Worm (Caenorhabditis elegans) whole organism, midembryonic: ENCODE data around the gene Y39H10B.3.

Source experiments
- T22C8.4 ChIP-seq: fragments of 200-800 bp; sonication (Bioruptor generic); IDR thresholded peaks from 2 replicates; pipeline ENCODE4 v1.3.6; 2022; ENCODE audit warnings: missing genetic modification characterization, missing compliant biosample characterization
- cog-1 ChIP-seq: sonication (generic microtip); optimal IDR thresholded peaks from 2 replicates; lab custom pipeline; 2016; ENCODE audit warnings: missing genetic modification characterization, missing compliant biosample characterization
- flt-1 ChIP-seq: fragments of 200-800 bp; sonication (Bioruptor generic); IDR thresholded peaks from 2 replicates; pipeline ENCODE4 v1.3.6; 2022; ENCODE audit warnings: missing genetic modification characterization, missing compliant biosample characterization
- klf-2 ChIP-seq: fragments of 200-800 bp; sonication (Bioruptor generic); conservative IDR thresholded peaks from 2 replicates; pipeline ENCODE4 v1.3.6; 2022; ENCODE audit warnings: missing genetic modification reagents, missing genetic modification characterization, missing compliant biosample characterization
- med-1 ChIP-seq: sonication (generic microtip); optimal IDR thresholded peaks from 2 replicates; lab custom pipeline; 2017; ENCODE audit warnings: missing genetic modification characterization, mild to moderate bottlenecking, missing compliant biosample characterization, antibody characterized with exemption, missing genetic modification reagents; ENCODE audit not compliant: insufficient read depth
- ref-1 ChIP-seq: fragments of 200-800 bp; sonication (Bioruptor generic); conservative IDR thresholded peaks from 2 replicates; pipeline ENCODE4 v1.3.6; 2022; ENCODE audit warnings: missing genetic modification reagents, missing genetic modification characterization, missing compliant biosample characterization
- tab-1 ChIP-seq: fragments of 200-800 bp; sonication (Bioruptor generic); IDR thresholded peaks from 2 replicates; pipeline ENCODE4 v1.3.6; 2022; ENCODE audit warnings: missing genetic modification characterization, missing compliant biosample characterization
- ztf-23 ChIP-seq: fragments of 200-800 bp; sonication (Bioruptor generic); IDR thresholded peaks from 2 replicates; pipeline ENCODE4 v1.3.6; 2022; ENCODE audit warnings: missing genetic modification reagents, missing genetic modification characterization, missing compliant biosample characterization
- ztf-29 ChIP-seq: fragments of 200-800 bp; sonication (Bioruptor generic); IDR thresholded peaks from 2 replicates; pipeline ENCODE4 v1.3.6; 2022; ENCODE audit warnings: missing genetic modification reagents, missing genetic modification characterization, missing compliant biosample characterization

The Y39H10B.3 gene

DNA sequence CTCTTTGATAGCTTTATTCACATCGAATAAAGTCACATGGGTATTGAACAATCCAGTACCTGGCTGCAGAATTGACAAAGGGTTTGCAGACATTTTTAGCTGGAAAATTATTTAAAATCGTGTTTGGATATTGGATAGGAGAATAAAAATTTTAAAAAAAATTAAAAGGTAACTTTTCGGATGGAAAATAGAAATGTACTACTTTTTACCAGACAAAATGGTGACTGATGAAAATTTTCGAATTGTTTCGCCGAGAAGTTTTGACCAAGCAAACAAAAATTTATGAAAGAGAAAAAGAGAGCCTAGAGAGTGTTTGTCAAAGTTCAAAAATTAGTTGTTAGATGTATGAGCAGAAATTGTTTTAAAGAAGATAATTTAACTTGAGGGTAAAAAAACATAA lies 22.7 kb upstream of the Y39H10B.3 start, which contains the start of gene F59B1.10:
Gene F59B1.10, minus strand, starts transcription at position 101 of the 400 bp plus-strand sequence.
- TF ChIP-seq tab-1 (GFP tag; lab: Robert Waterston, UW) (no peak), cog-1 (tag; lab: Kevin White, UChicago) (no peak), ref-1 (GFP tag; lab: Robert Waterston, UW) (no peak), med-1 (GFP tag; lab: Kevin White, UChicago) (no peak), T22C8.4 (GFP tag; lab: Robert Waterston, UW) (no peak), ztf-29 (no peak), flt-1 (no peak), ztf-23 (GFP tag; lab: Robert Waterston, UW) (no peak), klf-2 (GFP tag; lab: Robert Waterston, UW) (no peak)

DNA sequence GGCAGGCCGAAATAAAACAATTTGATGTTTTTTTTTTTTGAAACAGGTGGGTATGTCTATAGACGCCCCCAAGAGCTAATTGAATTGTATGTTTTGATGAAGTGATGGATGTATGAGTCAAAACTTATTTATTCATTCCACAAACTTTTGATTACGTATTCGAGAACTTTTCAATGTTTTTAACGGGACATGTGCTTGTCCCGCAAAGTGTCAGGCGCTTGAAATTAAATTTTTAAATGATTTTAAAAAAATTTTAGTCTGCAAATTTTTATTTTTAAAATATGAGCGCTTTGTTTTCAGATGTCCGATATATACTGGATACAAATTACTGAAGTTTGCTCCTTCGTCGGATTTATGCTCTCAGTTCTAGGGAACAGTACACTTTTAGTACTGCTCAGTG lies 21.1 kb upstream of the Y39H10B.3 start, which contains the start of gene str-114:
Gene str-114, plus strand, starts transcription at position 301 of the 400 bp plus-strand sequence.
- no peak for TF ChIP-seq cog-1 (tag; lab: Kevin White, UChicago)
- no peak for TF ChIP-seq klf-2 (GFP tag; lab: Robert Waterston, UW)
- no peak for TF ChIP-seq flt-1
- no peak for TF ChIP-seq ztf-29
- TF ChIP-seq med-1 (GFP tag; lab: Kevin White, UChicago), result no peak
- no peak for TF ChIP-seq ref-1 (GFP tag; lab: Robert Waterston, UW)
- no peak for TF ChIP-seq tab-1 (GFP tag; lab: Robert Waterston, UW)
- TF ChIP-seq ztf-23 (GFP tag; lab: Robert Waterston, UW), result no peak
- no peak for TF ChIP-seq T22C8.4 (GFP tag; lab: Robert Waterston, UW)

DNA sequence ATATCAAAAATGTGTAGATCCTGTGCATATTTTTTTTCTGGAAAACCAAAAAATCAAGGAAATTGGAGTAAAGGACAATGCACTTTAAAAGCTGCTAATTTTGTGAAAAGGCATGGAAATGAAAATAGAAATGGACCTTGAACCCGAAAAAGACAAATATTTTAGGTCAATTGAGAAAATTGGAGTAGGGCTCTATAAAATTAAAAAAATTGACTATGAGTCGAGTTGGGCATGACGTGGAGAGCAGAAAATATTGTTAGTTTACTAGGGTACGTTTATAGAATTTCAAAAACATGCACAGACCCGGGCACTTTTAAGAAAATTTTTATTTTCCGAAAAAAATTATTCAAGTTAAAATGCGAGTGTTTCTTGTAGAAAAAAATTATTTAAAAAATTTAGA lies 11.1 kb upstream of the Y39H10B.3 start, which contains the start of gene acr-23:
Gene acr-23, minus strand, starts transcription at position 101 of the 400 bp plus-strand sequence.
- no peak for TF ChIP-seq ztf-29
- TF ChIP-seq cog-1 (tag; lab: Kevin White, UChicago), result no peak

DNA sequence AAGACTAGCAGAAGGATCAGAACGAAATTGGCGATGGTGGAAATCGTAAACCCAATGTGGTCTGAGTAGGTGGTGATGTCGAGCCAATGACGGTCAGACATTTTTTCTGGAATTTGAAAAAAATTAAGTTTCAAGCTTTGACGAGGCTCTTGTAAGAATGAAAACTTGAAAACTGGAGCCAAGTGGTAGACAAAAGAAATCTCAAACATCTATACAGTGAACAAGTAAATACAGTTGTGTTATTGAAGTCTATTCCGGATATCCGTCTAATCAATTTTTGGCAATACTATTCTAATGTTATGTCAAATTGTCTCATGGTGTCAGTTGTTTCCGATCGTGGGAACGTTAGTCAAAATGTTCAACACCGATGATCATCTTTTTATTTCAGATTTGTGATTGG lies 3.7 kb upstream of the Y39H10B.3 start, which contains the start of gene str-113:
Gene str-113, minus strand, starts transcription at position 101 of the 400 bp plus-strand sequence.
- TF ChIP-seq cog-1 (tag; lab: Kevin White, UChicago) (no peak), T22C8.4 (GFP tag; lab: Robert Waterston, UW) (no peak), med-1 (GFP tag; lab: Kevin White, UChicago) (no peak), klf-2 (GFP tag; lab: Robert Waterston, UW) (no peak), ref-1 (GFP tag; lab: Robert Waterston, UW) (no peak), ztf-29 (no peak), tab-1 (GFP tag; lab: Robert Waterston, UW) (no peak), ztf-23 (GFP tag; lab: Robert Waterston, UW) (no peak), flt-1 (no peak)

DNA sequence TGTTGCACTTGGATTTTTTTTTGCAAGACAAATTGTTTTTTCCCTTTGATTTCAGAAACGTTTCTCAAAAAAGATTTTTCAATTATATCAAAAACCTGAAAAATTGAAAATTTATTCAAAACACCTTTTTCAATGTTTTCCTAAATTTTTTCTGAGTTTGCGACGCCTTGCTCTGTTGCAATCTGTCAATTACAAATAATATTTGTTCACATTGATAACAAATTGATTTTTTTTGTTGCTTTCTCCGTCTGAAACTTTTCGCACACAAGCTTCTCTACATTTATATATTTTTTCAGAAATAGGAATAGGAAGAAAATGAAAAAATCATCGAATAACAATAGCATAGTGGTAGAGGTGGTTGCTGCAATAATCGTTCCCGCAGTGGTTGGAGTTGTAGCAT lies 2.1 kb upstream of the Y39H10B.3 start, which contains the start of gene Y39H10B.2:
Gene Y39H10B.2, plus strand, starts transcription at position 301 of the 400 bp plus-strand sequence.
- TF ChIP-seq flt-1 (no peak), T22C8.4 (GFP tag; lab: Robert Waterston, UW) (no peak), med-1 (GFP tag; lab: Kevin White, UChicago) (no peak), ztf-23 (GFP tag; lab: Robert Waterston, UW) (no peak), tab-1 (GFP tag; lab: Robert Waterston, UW) (no peak), cog-1 (tag; lab: Kevin White, UChicago) (no peak), ztf-29 (no peak), klf-2 (GFP tag; lab: Robert Waterston, UW) (no peak), ref-1 (GFP tag; lab: Robert Waterston, UW) (no peak)

DNA sequence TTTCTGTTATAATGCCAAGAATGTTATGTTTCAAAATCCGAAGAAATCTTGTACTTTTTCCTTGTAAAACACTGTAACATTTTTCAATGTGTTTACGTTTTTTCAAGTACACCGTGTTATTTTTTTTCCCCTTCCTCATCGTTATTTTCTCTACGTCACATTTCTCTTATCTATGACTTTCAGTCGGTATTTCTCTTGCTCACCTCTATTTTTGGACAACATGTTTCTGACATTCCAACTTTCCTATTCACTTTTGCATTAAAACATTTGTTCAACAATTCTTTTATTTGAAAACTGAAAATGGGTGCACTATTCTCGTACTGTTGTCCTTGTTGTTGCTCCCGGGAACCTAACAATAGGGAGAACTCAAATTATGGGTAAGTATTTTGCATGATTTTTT lies 2.5 kb downstream of the Y39H10B.3 start, which contains the start of gene pals-33:
Gene pals-33, plus strand, starts transcription at position 301 of the 400 bp plus-strand sequence.
- TF ChIP-seq klf-2 (GFP tag; lab: Robert Waterston, UW) (no peak), cog-1 (tag; lab: Kevin White, UChicago) (no peak), med-1 (GFP tag; lab: Kevin White, UChicago) (no peak), tab-1 (GFP tag; lab: Robert Waterston, UW) (no peak), T22C8.4 (GFP tag; lab: Robert Waterston, UW) (no peak), flt-1 (no peak), ztf-23 (GFP tag; lab: Robert Waterston, UW) (no peak), ref-1 (GFP tag; lab: Robert Waterston, UW) (no peak), ztf-29 (no peak)

DNA sequence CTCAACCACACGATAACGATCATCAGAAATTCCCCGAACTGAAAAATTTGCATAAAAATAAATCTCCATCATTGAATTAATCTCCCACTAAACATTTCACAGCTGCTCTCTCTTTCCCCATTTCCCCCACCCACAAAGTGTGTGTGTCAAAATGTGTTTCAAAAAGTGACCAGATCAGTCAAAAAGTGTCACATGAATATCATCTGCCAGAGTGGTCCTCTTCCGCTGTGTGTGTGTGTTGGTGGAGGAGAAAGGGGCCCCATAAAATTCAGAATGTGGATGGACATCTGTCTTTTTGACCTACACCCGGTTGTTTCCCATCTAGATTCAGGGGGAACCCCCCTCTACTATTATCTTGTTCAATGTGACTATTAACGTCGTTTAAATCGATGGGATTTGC lies 6.6 kb downstream of the Y39H10B.3 start:
- TF ChIP-seq tab-1 (GFP tag; lab: Robert Waterston, UW) (no peak), ztf-29 (no peak), T22C8.4 (GFP tag; lab: Robert Waterston, UW) (no peak), ztf-23 (GFP tag; lab: Robert Waterston, UW) (no peak), ref-1 (GFP tag; lab: Robert Waterston, UW) (no peak), flt-1 (no peak), med-1 (GFP tag; lab: Kevin White, UChicago) (no peak), klf-2 (GFP tag; lab: Robert Waterston, UW) (no peak), cog-1 (tag; lab: Kevin White, UChicago) (no peak)

DNA sequence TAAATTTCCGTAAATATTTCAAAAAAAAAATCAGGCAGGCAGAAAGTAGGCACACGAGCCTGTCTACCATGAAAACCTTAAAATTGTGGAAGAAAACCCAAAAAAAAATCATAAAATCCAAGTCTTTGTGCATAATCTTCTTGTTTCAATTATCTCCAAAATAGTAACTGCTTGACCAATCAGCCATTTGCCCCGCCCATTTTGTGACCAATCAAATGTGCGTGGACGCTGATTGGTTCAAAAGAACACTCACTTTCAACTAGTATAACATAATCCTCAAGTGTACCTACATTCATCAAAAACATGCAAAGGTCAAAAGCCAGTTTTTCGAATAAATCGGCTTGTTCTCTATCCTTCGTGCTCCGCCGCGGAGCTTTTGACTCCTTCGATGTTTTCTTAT lies 7.9 kb downstream of the Y39H10B.3 start:
- no peak for TF ChIP-seq flt-1
- TF ChIP-seq tab-1 (GFP tag; lab: Robert Waterston, UW), result no peak
- TF ChIP-seq T22C8.4 (GFP tag; lab: Robert Waterston, UW), result no peak
- TF ChIP-seq klf-2 (GFP tag; lab: Robert Waterston, UW), result no peak
- no peak for TF ChIP-seq cog-1 (tag; lab: Kevin White, UChicago)
- TF ChIP-seq ref-1 (GFP tag; lab: Robert Waterston, UW), result no peak
- TF ChIP-seq ztf-29, result no peak
- TF ChIP-seq med-1 (GFP tag; lab: Kevin White, UChicago), result no peak
- TF ChIP-seq ztf-23 (GFP tag; lab: Robert Waterston, UW), result no peak

DNA sequence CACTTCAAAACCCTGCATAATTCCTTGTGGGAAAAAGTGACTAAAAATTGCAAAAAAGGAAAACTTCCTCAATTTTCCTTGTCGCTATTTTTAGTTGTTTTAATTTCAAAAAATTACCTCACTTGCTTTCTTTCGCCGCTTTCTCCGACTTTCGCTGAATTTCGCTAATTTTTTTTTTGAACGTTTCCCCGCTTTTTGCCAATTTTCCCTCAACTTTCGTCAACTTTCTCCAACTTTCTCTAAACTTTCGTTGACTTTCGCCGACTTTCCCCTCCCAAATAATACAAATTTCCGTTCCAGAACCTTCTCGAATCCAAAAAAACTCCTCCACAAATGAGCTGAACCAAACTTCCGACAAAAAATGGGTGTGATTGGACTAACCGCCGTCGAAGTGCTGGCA lies 12.0 kb downstream of the Y39H10B.3 start, which contains the start of gene W08A12.3:
Gene W08A12.3, plus strand, starts transcription at position 301 of the 400 bp plus-strand sequence.
- TF ChIP-seq ztf-29 (no peak), ref-1 (GFP tag; lab: Robert Waterston, UW) (no peak), tab-1 (GFP tag; lab: Robert Waterston, UW) (no peak), ztf-23 (GFP tag; lab: Robert Waterston, UW) (no peak), med-1 (GFP tag; lab: Kevin White, UChicago) (no peak), cog-1 (tag; lab: Kevin White, UChicago) (no peak), klf-2 (GFP tag; lab: Robert Waterston, UW) (no peak), flt-1 (no peak), T22C8.4 (GFP tag; lab: Robert Waterston, UW) (no peak)
